Fruit fly (Drosophila melanogaster) whole organism, embryonic: ENCODE data around the gene Usp1.

Experiments
- Ada2b ChIP-seq: fragments of 200-800 bp; sonication (Bioruptor generic); IDR thresholded peaks from 2 replicates; pipeline ENCODE4 v1.3.6; 2022; ENCODE audit warnings: missing biosample characterization, missing genetic modification characterization
- Adf1 ChIP-seq: fragments of 200-800 bp; sonication (Bioruptor generic); IDR thresholded peaks from 2 replicates; pipeline ENCODE4 v1.3.6; 2022; ENCODE audit warnings: missing biosample characterization, missing genetic modification characterization
- CG10147 ChIP-seq: fragments of 200-800 bp; sonication (Bioruptor generic); optimal IDR thresholded peaks from 2 replicates; lab custom pipeline; 2019; ENCODE audit warnings: missing biosample characterization, mild to moderate bottlenecking, missing genetic modification characterization, moderate library complexity
- CG11085 ChIP-seq: fragments of 200-800 bp; sonication (Bioruptor generic); IDR thresholded peaks from 2 replicates; pipeline ENCODE4 v1.3.6; 2022; ENCODE audit warnings: missing biosample characterization, missing genetic modification characterization
- CG12071 ChIP-seq: fragments of 200-800 bp; sonication (Bioruptor generic); optimal IDR thresholded peaks from 3 replicates; lab custom pipeline; 2018; ENCODE audit warnings: missing biosample characterization, mild to moderate bottlenecking, missing genetic modification characterization
- CG13287 ChIP-seq: fragments of 200-800 bp; sonication (Bioruptor generic); IDR thresholded peaks from 2 replicates; pipeline ENCODE4 v1.3.6; 2022; ENCODE audit warnings: missing biosample characterization, missing genetic modification characterization; ENCODE audit not compliant: partially characterized antibody
- CG14441 ChIP-seq: fragments of 200-800 bp; sonication (Bioruptor generic); IDR thresholded peaks from 2 replicates; pipeline ENCODE4 v1.3.6; 2022; ENCODE audit warnings: missing biosample characterization, missing genetic modification characterization
- CG15073 ChIP-seq: fragments of 200-800 bp; sonication (Bioruptor generic); optimal IDR thresholded peaks from 2 replicates; lab custom pipeline; 2016; ENCODE audit warnings: missing biosample characterization, missing genetic modification characterization
- CG17361 ChIP-seq: fragments of 200-800 bp; sonication (Bioruptor generic); IDR thresholded peaks from 3 replicates; pipeline ENCODE4 v1.3.6; 2022; ENCODE audit warnings: missing biosample characterization, missing genetic modification characterization
- CG17829 ChIP-seq: fragments of 200-800 bp; optimal IDR thresholded peaks from 2 replicates; lab custom pipeline; 2019; ENCODE audit warnings: missing biosample characterization, mild to moderate bottlenecking, missing genetic modification characterization, moderate library complexity
- CG17912 ChIP-seq: fragments of 200-800 bp; sonication (Bioruptor generic); optimal IDR thresholded peaks from 2 replicates; lab custom pipeline; 2018; ENCODE audit warnings: missing biosample characterization, mild to moderate bottlenecking, missing genetic modification characterization
- CG18262 ChIP-seq: fragments of 200-800 bp; optimal IDR thresholded peaks from 3 replicates; lab custom pipeline; 2019; ENCODE audit warnings: missing biosample characterization, mild to moderate bottlenecking, missing genetic modification characterization, moderate library complexity
- CG2875 ChIP-seq: fragments of 200-800 bp; sonication (Bioruptor generic); optimal IDR thresholded peaks from 2 replicates; lab custom pipeline; 2017; ENCODE audit warnings: missing biosample characterization, mild to moderate bottlenecking, missing genetic modification characterization, missing genetic modification reagents
- CG30020 ChIP-seq: fragments of 200-800 bp; optimal IDR thresholded peaks from 2 replicates; lab custom pipeline; 2019; ENCODE audit warnings: missing biosample characterization, mild to moderate bottlenecking, missing genetic modification characterization, moderate library complexity
- CG31441 ChIP-seq: fragments of 200-800 bp; sonication (Bioruptor generic); IDR thresholded peaks from 2 replicates; pipeline ENCODE4 v1.3.6; 2022; ENCODE audit warnings: missing biosample characterization, missing genetic modification characterization
- CG5245 ChIP-seq: fragments of 200-800 bp; sonication (Bioruptor generic); optimal IDR thresholded peaks from 3 replicates; lab custom pipeline; 2016; ENCODE audit warnings: missing biosample characterization, missing genetic modification characterization
- CG5953 ChIP-seq: fragments of 200-800 bp; sonication (Bioruptor generic); IDR thresholded peaks from 2 replicates; pipeline ENCODE4 v1.3.6; 2022; ENCODE audit warnings: missing biosample characterization, missing genetic modification characterization
- CG6254 ChIP-seq: fragments of 200-800 bp; sonication (Bioruptor generic); optimal IDR thresholded peaks from 3 replicates; lab custom pipeline; 2017; ENCODE audit warnings: mild to moderate bottlenecking, missing biosample characterization, missing genetic modification reagents, missing genetic modification characterization
- CG6791 ChIP-seq: fragments of 200-800 bp; sonication (Bioruptor generic); IDR thresholded peaks from 3 replicates; pipeline ENCODE4 v1.3.6; 2022; ENCODE audit warnings: missing biosample characterization, missing genetic modification characterization; ENCODE audit not compliant: partially characterized antibody
- CG8359 ChIP-seq: fragments of 200-800 bp; sonication (Bioruptor generic); optimal IDR thresholded peaks from 2 replicates; lab custom pipeline; 2017; ENCODE audit warnings: missing biosample characterization, mild to moderate bottlenecking, missing genetic modification characterization, borderline replicate concordance
- CG9215 ChIP-seq: fragments of 200-800 bp; sonication (Bioruptor generic); IDR thresholded peaks from 2 replicates; pipeline ENCODE4 v1.3.6; 2022; ENCODE audit warnings: missing biosample characterization, missing genetic modification characterization
- CG9437 ChIP-seq: fragments of 200-800 bp; sonication (Bioruptor generic); optimal IDR thresholded peaks from 2 replicates; lab custom pipeline; 2018; ENCODE audit warnings: missing biosample characterization, mild to moderate bottlenecking, missing genetic modification characterization
- CTCF ChIP-seq: fragments of 200-800 bp; sonication (Bioruptor generic); optimal IDR thresholded peaks from 2 replicates; lab custom pipeline; 2017; ENCODE audit warnings: missing biosample characterization, mild to moderate bottlenecking, missing genetic modification characterization, moderate library complexity
- Mrtf ChIP-seq: fragments of 200-800 bp; sonication (Bioruptor generic); IDR thresholded peaks from 3 replicates; pipeline ENCODE4 v1.3.6; 2022; ENCODE audit warnings: missing biosample characterization, missing genetic modification characterization
- Neu2 ChIP-seq: fragments of 200-800 bp; sonication (Bioruptor generic); optimal IDR thresholded peaks from 3 replicates; lab custom pipeline; 2016; ENCODE audit warnings: missing biosample characterization, missing genetic modification characterization, borderline replicate concordance
- Rfx ChIP-seq: fragments of 200-800 bp; sonication (Bioruptor generic); IDR thresholded peaks from 2 replicates; pipeline ENCODE4 v1.3.6; 2022; ENCODE audit warnings: missing biosample characterization, missing genetic modification characterization
- Sox102F ChIP-seq: fragments of 200-800 bp; sonication (Bioruptor generic); optimal IDR thresholded peaks from 2 replicates; lab custom pipeline; 2018; ENCODE audit warnings: missing biosample characterization, mild to moderate bottlenecking, missing genetic modification characterization, moderate library complexity
- Sry-δ ChIP-seq: fragments of 200-800 bp; sonication (Bioruptor generic); optimal IDR thresholded peaks from 2 replicates; lab custom pipeline; 2016; ENCODE audit warnings: missing biosample characterization, missing genetic modification characterization
- Xbp1 ChIP-seq: fragments of 200-800 bp; sonication (Bioruptor generic); optimal IDR thresholded peaks from 3 replicates; lab custom pipeline; 2016; ENCODE audit warnings: missing biosample characterization, mild to moderate bottlenecking, missing genetic modification characterization
- aop ChIP-seq: fragments of 200-800 bp; sonication (Bioruptor generic); IDR thresholded peaks from 2 replicates; pipeline ENCODE4 v1.3.6; 2022; ENCODE audit warnings: missing biosample characterization, missing genetic modification characterization
- bbx ChIP-seq: fragments of 200-800 bp; sonication (Bioruptor generic); IDR thresholded peaks from 2 replicates; pipeline ENCODE4 v1.3.6; 2022; ENCODE audit warnings: missing biosample characterization, missing genetic modification characterization; ENCODE audit not compliant: partially characterized antibody
- crc ChIP-seq: fragments of 200-800 bp; sonication (Bioruptor generic); optimal IDR thresholded peaks from 2 replicates; lab custom pipeline; 2016; ENCODE audit warnings: missing biosample characterization, missing genetic modification characterization
- croc ChIP-seq: fragments of 200-800 bp; sonication (Bioruptor generic); conservative IDR thresholded peaks from 3 replicates; pipeline ENCODE4 v1.3.6; 2022; ENCODE audit warnings: missing biosample characterization, missing genetic modification characterization
- dan ChIP-seq: fragments of 200-800 bp; sonication (Bioruptor generic); IDR thresholded peaks from 2 replicates; pipeline ENCODE4 v1.3.6; 2022; ENCODE audit warnings: missing biosample characterization, missing genetic modification characterization
- dpn ChIP-seq, 2 experiments: fragments of 200-800 bp; sonication (Bioruptor generic); optimal IDR thresholded peaks; 3 replicates each; lab custom pipeline; 2016; ENCODE audit warnings: missing biosample characterization in 2 of 2, missing genetic modification characterization in 2 of 2
- ems ChIP-seq: fragments of 200-800 bp; sonication (Bioruptor generic); optimal IDR thresholded peaks from 3 replicates; lab custom pipeline; 2016; ENCODE audit warnings: missing biosample characterization, missing genetic modification characterization
- en ChIP-seq: fragments of 200-800 bp; sonication (Bioruptor generic); optimal IDR thresholded peaks from 2 replicates; lab custom pipeline; 2016; ENCODE audit warnings: missing biosample characterization, missing genetic modification characterization
- gcm ChIP-seq: fragments of 200-800 bp; sonication (Bioruptor generic); optimal IDR thresholded peaks from 2 replicates; lab custom pipeline; 2019; ENCODE audit warnings: missing biosample characterization, mild to moderate bottlenecking, missing genetic modification characterization, moderate library complexity
- gfzf ChIP-seq: fragments of 200-800 bp; sonication (Bioruptor generic); optimal IDR thresholded peaks from 2 replicates; lab custom pipeline; 2016; ENCODE audit warnings: missing biosample characterization, mild to moderate bottlenecking, missing genetic modification characterization, moderate library complexity
- grn ChIP-seq: fragments of 200-800 bp; sonication (Bioruptor generic); optimal IDR thresholded peaks from 3 replicates; lab custom pipeline; 2017; ENCODE audit warnings: missing biosample characterization, missing genetic modification characterization
- inv ChIP-seq: fragments of 200-800 bp; sonication (Bioruptor generic); IDR thresholded peaks from 2 replicates; pipeline ENCODE4 v1.3.6; 2022; ENCODE audit warnings: missing biosample characterization, missing genetic modification characterization; ENCODE audit not compliant: partially characterized antibody
- lilli ChIP-seq: fragments of 200-800 bp; sonication (Bioruptor generic); optimal IDR thresholded peaks from 3 replicates; lab custom pipeline; 2016; ENCODE audit warnings: missing biosample characterization, missing genetic modification characterization
- lov ChIP-seq, 2 experiments: fragments of 200-800 bp in 1 of 2; fragments of >200 bp in 1 of 2; sonication (Bioruptor generic) in 1 of 2; IDR thresholded peaks in 1 of 2; optimal IDR thresholded peaks in 1 of 2; 2 replicates in 1 of 2; 3 replicates in 1 of 2; pipeline versions ENCODE4 v1.3.6 to Lab custom; 2017 to 2022; ENCODE audit warnings: missing biosample characterization in 1 of 2, missing genetic modification characterization in 1 of 2
- nerfin-2 ChIP-seq: fragments of 200-800 bp; sonication (Bioruptor generic); IDR thresholded peaks from 2 replicates; pipeline ENCODE4 v1.3.6; 2022; ENCODE audit warnings: missing biosample characterization, missing genetic modification characterization; ENCODE audit not compliant: partially characterized antibody
- nom ChIP-seq: fragments of 200-800 bp; sonication (Bioruptor generic); optimal IDR thresholded peaks from 2 replicates; lab custom pipeline; 2017; ENCODE audit warnings: missing biosample characterization, missing genetic modification characterization, mild to moderate bottlenecking, moderate library complexity, missing genetic modification reagents
- repo ChIP-seq: fragments of 200-800 bp; sonication (Bioruptor generic); optimal IDR thresholded peaks from 2 replicates; lab custom pipeline; 2016; ENCODE audit warnings: missing biosample characterization, missing genetic modification characterization
- sens ChIP-seq: fragments of 200-800 bp; sonication (Bioruptor generic); peaks from one replicate; lab custom pipeline; 2016; ENCODE audit warnings: missing biosample characterization, missing genetic modification characterization
- ssp ChIP-seq: fragments of 200-800 bp; sonication (Bioruptor generic); IDR thresholded peaks from 2 replicates; pipeline ENCODE4 v1.3.6; 2022; ENCODE audit warnings: missing biosample characterization, missing genetic modification characterization
- unc-4 ChIP-seq: fragments of 200-800 bp; sonication (Bioruptor generic); IDR thresholded peaks from 2 replicates; pipeline ENCODE4 v1.3.6; 2022; ENCODE audit warnings: missing biosample characterization, missing genetic modification characterization; ENCODE audit not compliant: partially characterized antibody
- wor ChIP-seq: fragments of 200-800 bp; sonication (Bioruptor generic); IDR thresholded peaks from 2 replicates; pipeline ENCODE4 v1.3.6; 2022; ENCODE audit warnings: missing biosample characterization, missing genetic modification characterization
- zen ChIP-seq: fragments of 200-800 bp; sonication (Bioruptor generic); optimal IDR thresholded peaks from 3 replicates; lab custom pipeline; 2018; ENCODE audit warnings: missing biosample characterization, mild to moderate bottlenecking, missing genetic modification characterization, moderate library complexity

Usp1 gene

dm6 chr3R:29214982-29215533, 13.9 kb upstream of the Usp1 start (continued):
- TF ChIP-seq CG12071 (GFP tag; lab: Kevin White, UChicago) = no peak
- TF ChIP-seq CG6254 (GFP tag; lab: Kevin White, UChicago) = no peak
- no peak for TF ChIP-seq Mrtf (GFP tag; lab: Robert Waterston, UW)
- 0 out of 2 replicates have a peak, but pooled peaks have one; percentile 15 for TF ChIP-seq Rfx (GFP tag; lab: Robert Waterston, UW)
- no peak for TF ChIP-seq en
- TF ChIP-seq inv (GFP tag; lab: Robert Waterston, UW) = no peak
- TF ChIP-seq CG31441 (GFP tag; lab: Robert Waterston, UW) = no peak
- TF ChIP-seq CG14441 (GFP tag; lab: Robert Waterston, UW) = no peak
- no peak for TF ChIP-seq nerfin-2
- no peak for TF ChIP-seq aop (GFP tag; lab: Robert Waterston, UW)
- no peak for TF ChIP-seq Sox102F (GFP tag; lab: Kevin White, UChicago)
- TF ChIP-seq unc-4 = no peak
- TF ChIP-seq crc (GFP tag; lab: Kevin White, UChicago) = no peak
- no peak for TF ChIP-seq Sry-δ (GFP tag; lab: Kevin White, UChicago)
- TF ChIP-seq CG15073 (GFP tag; lab: Kevin White, UChicago) = no peak
- no peak for TF ChIP-seq CG10147 (GFP tag; lab: Kevin White, UChicago)
- TF ChIP-seq dpn (GFP tag; optimal IDR thresholded peaks at IDR 0.05; lab: Kevin White, UChicago) = no peak
- no peak for TF ChIP-seq CG5953 (GFP tag; lab: Robert Waterston, UW)
- no peak for TF ChIP-seq ssp (GFP tag; lab: Robert Waterston, UW)
- TF ChIP-seq Xbp1 = no peak
- TF ChIP-seq Ada2b = no peak
- TF ChIP-seq Neu2 (GFP tag; lab: Kevin White, UChicago) = no peak
- no peak for TF ChIP-seq CG6791
- TF ChIP-seq CG17912 (GFP tag; lab: Kevin White, UChicago) = no peak
- TF ChIP-seq Adf1 (GFP tag; lab: Robert Waterston, UW) = no peak
- TF ChIP-seq gcm (GFP tag; lab: Kevin White, UChicago) = no peak
- TF ChIP-seq dan (GFP tag; lab: Robert Waterston, UW) = no peak
- TF ChIP-seq CG9437 (GFP tag; lab: Kevin White, UChicago) = no peak
- peak; percentile 35 for TF ChIP-seq grn (GFP tag; lab: Kevin White, UChicago)
- peak; percentile 5 for TF ChIP-seq lilli (GFP tag; lab: Kevin White, UChicago)
- no peak for TF ChIP-seq bbx (GFP tag; lab: Robert Waterston, UW)
- TF ChIP-seq CG11085 (GFP tag; lab: Robert Waterston, UW) = no peak
- TF ChIP-seq zen (tag; lab: Kevin White, UChicago) = peak; percentile 8
- TF ChIP-seq CG5245 (GFP tag; lab: Kevin White, UChicago) = no peak
- TF ChIP-seq gfzf = no peak
- TF ChIP-seq CTCF = no peak
- TF ChIP-seq wor (GFP tag; lab: Robert Waterston, UW) = no peak
- no peak for TF ChIP-seq CG30020 (tag; lab: Kevin White, UChicago)
- no peak for TF ChIP-seq CG17361 (GFP tag; lab: Robert Waterston, UW)
- TF ChIP-seq CG9215 (GFP tag; lab: Robert Waterston, UW) = no peak
- TF ChIP-seq CG8359 (GFP tag; lab: Kevin White, UChicago) = no peak
- no peak for TF ChIP-seq lov (optimal IDR thresholded peaks at IDR 0.05; lab: Kevin White, UChicago)
- no peak for TF ChIP-seq lov (GFP tag; IDR thresholded peaks at IDR 0.05; lab: Robert Waterston, UW)
- TF ChIP-seq croc (GFP tag; lab: Robert Waterston, UW) = no peak
- no peak for TF ChIP-seq CG18262
- TF ChIP-seq nom (GFP tag; lab: Kevin White, UChicago) = peak; percentile 84
- no peak for TF ChIP-seq CG2875 (GFP tag; lab: Kevin White, UChicago)
- no peak for TF ChIP-seq repo (GFP tag; lab: Kevin White, UChicago)
- TF ChIP-seq CG13287 (GFP tag; lab: Robert Waterston, UW) = no peak; the same call in 1 of the 2 replicates
- TF ChIP-seq CG17829 (tag; lab: Kevin White, UChicago) = no peak
- no peak for TF ChIP-seq ems (GFP tag; lab: Kevin White, UChicago)
- no peak for TF ChIP-seq sens (GFP tag; lab: Kevin White, UChicago)
